Fruit fly (Drosophila melanogaster) whole organism, embryonic: ENCODE results near the gene Spec2.

Source experiments
- CG7556 ChIP-seq: fragments of 200-800 bp; sonication (Bioruptor generic); optimal IDR thresholded peaks from 2 replicates; lab custom pipeline; 2017; ENCODE audit warnings: missing biosample characterization, mild to moderate bottlenecking, missing genetic modification characterization
- danr ChIP-seq: fragments of 200-800 bp; sonication (Bioruptor generic); IDR thresholded peaks from 2 replicates; pipeline ENCODE4 v1.3.6; 2022; ENCODE audit warnings: missing biosample characterization, missing genetic modification characterization
- disco-r ChIP-seq: fragments of 200-800 bp; sonication (Bioruptor generic); optimal IDR thresholded peaks from 2 replicates; lab custom pipeline; 2016; ENCODE audit warnings: missing biosample characterization, missing genetic modification characterization
- kay ChIP-seq: fragments of 200-800 bp; sonication (Bioruptor generic); optimal IDR thresholded peaks from 2 replicates; lab custom pipeline; 2016; ENCODE audit warnings: missing biosample characterization, missing genetic modification characterization
- slou ChIP-seq: fragments of 200-800 bp; sonication (Bioruptor generic); optimal IDR thresholded peaks from 3 replicates; lab custom pipeline; 2016; ENCODE audit warnings: missing biosample characterization, missing genetic modification characterization
- slp2 ChIP-seq: fragments of 200-800 bp; sonication (Bioruptor generic); optimal IDR thresholded peaks from 2 replicates; lab custom pipeline; 2016; ENCODE audit warnings: missing biosample characterization, missing genetic modification characterization

- no peak for TF ChIP-seq kay
- TF ChIP-seq CG7556 (GFP tag; lab: Kevin White, UChicago), result no peak
- TF ChIP-seq danr (GFP tag; lab: Robert Waterston, UW), result no peak
- no peak for TF ChIP-seq slou (GFP tag; lab: Kevin White, UChicago)
- no peak for TF ChIP-seq disco-r
- no peak for TF ChIP-seq slp2 (GFP tag; lab: Kevin White, UChicago)
Observed at dm6 chr3R:5571437-5571750, 52.5 kb downstream of the Spec2 start.
